Worm (Caenorhabditis elegans): ENCODE data around the gene D1086.6.

Gene D1086.6

DNA sequence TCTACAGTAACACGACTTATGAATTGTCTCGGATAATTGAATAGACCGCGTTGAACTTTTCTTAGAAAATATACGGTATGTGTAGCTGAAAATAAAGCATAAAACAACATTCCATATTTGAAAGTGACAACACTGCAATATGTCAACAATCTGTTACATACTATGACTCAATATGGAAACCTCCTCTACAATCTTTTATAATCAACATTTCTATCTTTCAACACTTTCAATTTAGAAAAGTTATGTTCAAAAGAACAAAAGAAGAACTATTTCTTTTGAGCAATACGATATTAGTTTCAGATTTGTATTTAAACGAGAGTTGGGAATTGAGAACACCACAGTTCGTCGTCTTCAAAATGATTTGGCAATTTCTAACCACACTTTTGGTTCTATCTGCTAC lies 2.9 kb downstream of the D1086.6 start, which contains the start of gene D1086.10:
D1086.10 (plus strand) TSS at position 301 of the 400 bp plus-strand sequence.
- TF ChIP-seq mep-1 (tag; optimal IDR thresholded peaks at IDR 0.05) = no peak
- no peak for TF ChIP-seq elt-3 (tag; optimal IDR thresholded peaks at IDR 0.05)
- no peak for TF ChIP-seq lsy-2 (tag; optimal IDR thresholded peaks at IDR 0.05)
- no peak for TF ChIP-seq ham-2 (GFP tag; optimal IDR thresholded peaks at IDR 0.05)
- no peak for TF ChIP-seq nhr-28 (tag; optimal IDR thresholded peaks at IDR 0.05)
- no peak for TF ChIP-seq bed-3 (GFP tag; optimal IDR thresholded peaks at IDR 0.05)
- no peak for TF ChIP-seq nhr-237 (tag; optimal IDR thresholded peaks at IDR 0.05)
- TF ChIP-seq tbx-8 (GFP tag; optimal IDR thresholded peaks at IDR 0.05) = no peak

DNA sequence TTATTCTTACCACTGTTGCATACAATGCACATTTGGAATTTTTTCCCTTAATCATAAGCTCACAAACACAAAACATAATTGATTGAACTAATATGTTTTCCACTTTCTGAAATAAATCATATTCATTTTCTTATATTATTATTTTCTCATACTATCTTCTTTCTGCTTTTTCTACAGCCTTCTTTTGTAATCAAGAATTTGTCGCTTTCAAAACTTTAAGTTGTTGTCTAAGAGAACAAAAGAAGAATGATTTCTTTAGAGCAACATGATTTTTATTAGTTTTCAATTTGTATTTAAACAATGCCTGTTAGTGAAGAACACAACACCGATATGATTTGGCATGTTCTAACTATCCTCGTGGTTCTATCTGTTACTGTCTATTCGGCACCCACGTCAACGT lies 4.4 kb downstream of the D1086.6 start, which contains the start of gene D1086.7:
D1086.7 (plus strand) TSS at position 301 of the 400 bp plus-strand sequence.
- TF ChIP-seq tbx-8 (GFP tag; optimal IDR thresholded peaks at IDR 0.05) (no peak), bed-3 (GFP tag; optimal IDR thresholded peaks at IDR 0.05) (no peak), ztf-11 (tag; optimal IDR thresholded peaks at IDR 0.05) (no peak), lsy-2 (tag; optimal IDR thresholded peaks at IDR 0.05) (no peak), mab-5 (tag; optimal IDR thresholded peaks at IDR 0.05) (no peak), ceh-83 (GFP tag; optimal IDR thresholded peaks at IDR 0.05) (no peak), M03D4.4 (tag; optimal IDR thresholded peaks at IDR 0.05) (no peak), blmp-1 (tag; optimal IDR thresholded peaks at IDR 0.05) (no peak), drap-1 (GFP tag; optimal IDR thresholded peaks at IDR 0.05) (no peak)

DNA sequence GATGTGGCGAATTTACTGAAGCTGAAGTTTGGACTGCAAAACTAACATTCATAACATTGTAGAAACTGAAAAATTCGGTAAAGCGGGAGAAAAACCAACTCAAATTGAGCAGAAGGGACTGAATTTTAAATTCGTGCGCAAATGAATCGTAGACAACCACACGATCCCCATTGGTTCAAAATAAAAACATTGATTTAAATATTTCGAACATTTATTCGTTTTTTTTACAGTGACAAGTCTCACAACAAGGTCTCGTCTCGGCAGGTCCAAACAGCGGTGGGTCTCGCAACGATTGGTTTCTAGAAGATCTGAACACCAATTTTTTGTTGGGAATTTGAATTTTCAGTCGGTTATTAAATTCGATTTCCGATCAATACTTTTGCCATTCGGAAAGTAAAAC lies 6.0 kb downstream of the D1086.6 start, which contains the start of gene D1086.18:
D1086.18 (plus strand) TSS at position 301 of the 400 bp plus-strand sequence.
- TF ChIP-seq bed-3 (GFP tag; optimal IDR thresholded peaks at IDR 0.05) = no peak
- TF ChIP-seq ceh-83 (GFP tag; optimal IDR thresholded peaks at IDR 0.05) = no peak
- TF ChIP-seq mls-2 (tag; optimal IDR thresholded peaks at IDR 0.05) = no peak
- no peak for TF ChIP-seq M03D4.4 (tag; optimal IDR thresholded peaks at IDR 0.05)
- no peak for TF ChIP-seq lin-32 (GFP tag; optimal IDR thresholded peaks at IDR 0.05)
- no peak for TF ChIP-seq unc-120 (tag; optimal IDR thresholded peaks at IDR 0.05; ENCODE audit: poor library complexity, severe bottlenecking)
- no peak for TF ChIP-seq flh-1 (GFP tag; optimal IDR thresholded peaks at IDR 0.05)
- no peak for TF ChIP-seq ces-1 (GFP tag; optimal IDR thresholded peaks at IDR 0.05)
- no peak for TF ChIP-seq drap-1 (GFP tag; optimal IDR thresholded peaks at IDR 0.05)
- TF ChIP-seq nhr-2 (tag; optimal IDR thresholded peaks at IDR 0.05) = no peak
- no peak for TF ChIP-seq ztf-11 (tag; optimal IDR thresholded peaks at IDR 0.05)
- no peak for TF ChIP-seq mep-1 (tag; optimal IDR thresholded peaks at IDR 0.05)
- TF ChIP-seq lin-13 (tag; optimal IDR thresholded peaks at IDR 0.05) = no peak
- no peak for TF ChIP-seq mab-5 (tag; optimal IDR thresholded peaks at IDR 0.05)
- no peak for TF ChIP-seq cnd-1 (tag; optimal IDR thresholded peaks at IDR 0.05)
- no peak for TF ChIP-seq sptf-1 (tag; optimal IDR thresholded peaks at IDR 0.05)
- TF ChIP-seq nhr-76 (tag; optimal IDR thresholded peaks at IDR 0.05) = no peak
- no peak for TF ChIP-seq ceh-43 (GFP tag; optimal IDR thresholded peaks at IDR 0.05)
- TF ChIP-seq ceh-39 (tag; optimal IDR thresholded peaks at IDR 0.05) = no peak

DNA sequence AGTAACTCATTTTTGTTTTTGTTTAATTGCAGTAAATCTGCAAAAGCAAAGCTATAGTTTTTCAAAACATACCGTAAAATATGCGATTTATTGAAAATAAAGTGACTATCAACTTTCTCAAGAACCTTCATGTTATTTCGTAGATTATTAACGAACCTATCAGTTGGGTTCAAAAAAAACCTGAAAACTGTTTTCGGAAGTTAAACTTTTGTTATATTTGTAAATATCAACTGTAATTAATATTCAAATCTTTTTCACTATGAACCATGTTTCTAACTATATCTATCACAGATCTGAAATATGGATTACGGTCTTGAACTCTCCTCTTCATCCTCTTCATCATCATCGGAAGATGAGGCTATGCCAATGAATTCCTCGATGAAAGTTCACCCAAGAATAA lies 8.4 kb downstream of the D1086.6 start, which contains the start of gene D1086.19:
D1086.19 (plus strand) TSS at position 301 of the 400 bp plus-strand sequence.
- no peak for TF ChIP-seq blmp-1 (tag; optimal IDR thresholded peaks at IDR 0.05)
- no peak for TF ChIP-seq unc-120 (tag; optimal IDR thresholded peaks at IDR 0.05; ENCODE audit: poor library complexity, severe bottlenecking)
- no peak for TF ChIP-seq drap-1 (GFP tag; optimal IDR thresholded peaks at IDR 0.05)
- TF ChIP-seq tbx-8 (GFP tag; optimal IDR thresholded peaks at IDR 0.05) = no peak
- TF ChIP-seq ztf-11 (tag; optimal IDR thresholded peaks at IDR 0.05) = no peak
- no peak for TF ChIP-seq unc-39 (tag; optimal IDR thresholded peaks at IDR 0.05)
- TF ChIP-seq lsy-2 (tag; optimal IDR thresholded peaks at IDR 0.05) = no peak
- no peak for TF ChIP-seq M03D4.4 (tag; optimal IDR thresholded peaks at IDR 0.05)
- no peak for TF ChIP-seq elt-1 (tag; optimal IDR thresholded peaks at IDR 0.05; ENCODE audit: borderline replicate concordance, insufficient read depth)
- TF ChIP-seq sptf-1 (tag; optimal IDR thresholded peaks at IDR 0.05) = no peak
- TF ChIP-seq snpc-4 (tag; optimal IDR thresholded peaks at IDR 0.05) = no peak
- no peak for TF ChIP-seq nhr-28 (tag; optimal IDR thresholded peaks at IDR 0.05)
- no peak for TF ChIP-seq nhr-237 (tag; optimal IDR thresholded peaks at IDR 0.05)
- TF ChIP-seq lin-13 (tag; optimal IDR thresholded peaks at IDR 0.05) = no peak
- TF ChIP-seq cnd-1 (tag; optimal IDR thresholded peaks at IDR 0.05) = no peak

DNA sequence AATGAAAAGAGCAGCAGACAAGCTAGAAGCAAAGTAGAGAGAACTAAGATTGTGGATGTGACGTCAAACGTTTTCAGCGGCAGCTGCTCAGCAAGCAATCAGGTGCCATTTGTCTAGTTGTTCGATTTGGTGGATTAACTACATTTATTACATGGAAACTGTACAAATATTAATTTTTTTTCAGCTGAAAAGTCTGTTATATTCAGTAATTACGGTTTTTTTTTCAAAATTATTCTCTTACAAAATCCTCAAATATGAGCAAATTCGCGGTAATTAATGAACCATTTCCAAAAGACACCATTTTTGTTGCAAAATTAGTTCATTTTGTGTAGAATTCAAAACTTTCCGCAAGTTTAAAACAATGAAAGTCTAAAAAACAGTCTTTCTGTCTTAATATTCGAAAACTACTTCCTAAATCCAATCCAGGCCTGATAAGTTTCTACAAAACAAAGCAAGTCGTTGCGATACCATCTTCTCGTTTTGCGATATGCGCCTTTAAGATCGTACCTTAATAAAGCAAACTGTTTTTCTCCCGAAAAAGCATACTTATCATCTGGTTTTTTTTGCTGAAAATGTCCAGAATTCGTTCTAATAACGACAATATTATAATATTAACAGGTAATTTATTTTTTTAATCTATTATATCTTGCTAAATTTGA lies 10.8 kb downstream of the D1086.6 start, which contains the start of the genes D1086.5 and him-5:
D1086.5 (minus strand) TSS at position 51 of the 659 bp plus-strand sequence.
him-5 (plus strand) TSS at position 118 of the 659 bp plus-strand sequence.
- TF ChIP-seq unc-39 (tag; optimal IDR thresholded peaks at IDR 0.05) = no peak
- no peak for TF ChIP-seq bed-3 (GFP tag; optimal IDR thresholded peaks at IDR 0.05)
- TF ChIP-seq M03D4.4 (tag; optimal IDR thresholded peaks at IDR 0.05) = no peak
- TF ChIP-seq drap-1 (GFP tag; optimal IDR thresholded peaks at IDR 0.05) = no peak
